Fruit fly (Drosophila melanogaster): Measurements from ENCODE around the gene CG9452.

DNA sequence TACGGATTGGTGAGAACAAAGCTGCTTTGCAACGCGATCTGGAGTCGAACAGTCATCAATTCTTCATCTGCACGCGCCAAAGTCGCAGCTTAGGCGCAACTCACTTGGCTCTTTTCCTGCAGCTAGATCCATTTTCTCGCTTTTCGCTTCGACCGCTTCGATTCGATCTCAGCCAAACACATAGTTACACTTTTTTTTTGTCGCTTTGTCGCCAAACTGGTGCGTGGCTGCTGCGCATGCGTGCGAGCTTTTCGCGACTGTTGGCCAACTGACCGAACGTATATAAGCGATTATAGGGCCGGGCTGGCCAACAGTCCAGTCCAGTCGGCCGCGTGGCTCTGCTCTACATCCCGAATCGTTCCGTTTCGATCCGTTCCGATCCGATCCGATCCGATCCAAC lies 28.8 kb upstream of the CG9452 start, which contains the start of gene Cpr76Bd:
- TF ChIP-seq Dfd (GFP tag; optimal IDR thresholded peaks at IDR 0.05) (no peak), Rel (GFP tag; optimal IDR thresholded peaks at IDR 0.05) (no peak), Rel (tag; optimal IDR thresholded peaks at IDR 0.05) (no peak), dl (GFP tag; optimal IDR thresholded peaks at IDR 0.05; ENCODE audit: insufficient read depth in 1 of 2, partially characterized antibody in 2 of 2) (no peak), N (GFP tag; optimal IDR thresholded peaks at IDR 0.05) (no peak), Myc (optimal IDR thresholded peaks at IDR 0.05) (no peak)

All from whole organism, wandering third instar larva.